Fruit fly (Drosophila melanogaster): ENCODE results near the gene mus201.
A peak's percentile ranks its signal among the peaks of the same experiment; 100 is the strongest.

Gene mus201

dm6 chr2L:8432130-8432529 lies 5.8 kb upstream of the mus201 start:
- no peak for TF ChIP-seq N (GFP tag; optimal IDR thresholded peaks at IDR 0.05)
- TF ChIP-seq Rel (GFP tag; optimal IDR thresholded peaks at IDR 0.05), result no peak
- no peak for TF ChIP-seq Rel (tag; optimal IDR thresholded peaks at IDR 0.05)
- no peak for TF ChIP-seq lola (GFP tag; optimal IDR thresholded peaks at IDR 0.05)
- TF ChIP-seq CG32264 (GFP tag; optimal IDR thresholded peaks at IDR 0.05), result no peak
- no peak for TF ChIP-seq ey (GFP tag; optimal IDR thresholded peaks at IDR 0.05)
- TF ChIP-seq rgr (GFP tag; optimal IDR thresholded peaks at IDR 0.05), result no peak
- TF ChIP-seq CrebA (GFP tag; optimal IDR thresholded peaks at IDR 0.05; ENCODE audit: borderline replicate concordance), result no peak
- TF ChIP-seq OdsH (GFP tag; optimal IDR thresholded peaks at IDR 0.05), result no peak
- no peak for TF ChIP-seq Mio (GFP tag; optimal IDR thresholded peaks at IDR 0.05)
- TF ChIP-seq dl (GFP tag; optimal IDR thresholded peaks at IDR 0.05; ENCODE audit: insufficient read depth in 1 of 2, partially characterized antibody in 2 of 2), result no peak

DNA sequence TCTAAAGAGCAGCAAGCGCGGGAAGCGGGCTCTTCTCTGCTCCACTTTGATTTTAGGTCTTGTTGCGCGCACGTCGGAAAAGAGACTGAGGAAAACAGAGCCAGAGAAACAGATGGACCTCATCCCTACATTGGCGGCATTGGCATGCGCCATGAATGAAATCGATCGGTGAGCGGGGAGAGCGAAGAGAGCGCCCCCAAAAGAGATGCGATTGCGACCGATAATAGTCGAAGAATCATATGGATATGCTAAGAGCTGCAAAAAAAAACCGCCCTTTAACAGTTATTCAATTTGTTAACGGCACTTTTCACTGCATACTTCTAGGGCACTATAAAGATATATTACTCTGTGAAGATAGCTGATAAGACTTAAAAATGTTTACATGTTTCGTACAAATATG lies 4.5 kb upstream of the mus201 start, which contains the start of gene grk:
TSS of gene grk (minus strand) at position 87 of the 400 bp plus-strand sequence.
- TF ChIP-seq woc (GFP tag; optimal IDR thresholded peaks at IDR 0.05) (no peak), Dif (GFP tag; optimal IDR thresholded peaks at IDR 0.05; ENCODE audit: partially characterized antibody) (peak; percentile 22)

DNA sequence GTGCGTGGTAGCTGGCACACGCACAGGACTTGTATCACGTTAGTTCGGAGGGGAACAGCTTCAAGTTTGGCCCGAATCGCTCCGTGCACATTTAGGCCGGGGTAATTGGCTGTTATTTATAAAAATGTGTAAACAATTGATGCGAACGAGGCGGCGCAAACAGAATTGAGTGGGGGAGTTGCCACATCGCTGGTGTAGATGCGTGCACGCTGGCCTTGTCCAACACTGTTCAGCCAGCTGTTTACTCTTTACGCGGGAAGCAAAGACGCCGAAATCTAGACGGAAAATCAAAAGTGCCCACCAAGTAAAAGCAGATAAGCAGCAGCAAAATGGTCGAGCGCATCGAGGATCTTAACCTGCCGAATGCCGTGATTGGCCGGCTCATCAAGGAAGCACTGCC lies 793 bp upstream of the mus201 start, which contains the start of the genes D12 and Chrac-14:
TSS of gene D12 (minus strand) at position 190 of the 400 bp plus-strand sequence.
TSS of gene Chrac-14 (plus strand) at position 230 of the 400 bp plus-strand sequence.
- TF ChIP-seq Sp1 (GFP tag; optimal IDR thresholded peaks at IDR 0.05) (no peak), Mio (GFP tag; optimal IDR thresholded peaks at IDR 0.05) (no peak), dmrt93B (GFP tag; optimal IDR thresholded peaks at IDR 0.05) (no peak), ey (GFP tag; optimal IDR thresholded peaks at IDR 0.05) (no peak), jim (GFP tag; optimal IDR thresholded peaks at IDR 0.05) (no peak), Myc (optimal IDR thresholded peaks at IDR 0.05) (peak; percentile 0), Hr83 (GFP tag; optimal IDR thresholded peaks at IDR 0.05; ENCODE audit: poor library complexity, severe bottlenecking) (peak; percentile 87), Rel (GFP tag; optimal IDR thresholded peaks at IDR 0.05) (no peak), Rel (tag; optimal IDR thresholded peaks at IDR 0.05) (no peak), woc (GFP tag; optimal IDR thresholded peaks at IDR 0.05) (no peak), pan (optimal IDR thresholded peaks at IDR 0.05) (no peak), HLH106 (tag; optimal IDR thresholded peaks at IDR 0.05) (no peak), psq (GFP tag; optimal IDR thresholded peaks at IDR 0.05) (peak; percentile 41), sv (GFP tag; optimal IDR thresholded peaks at IDR 0.05) (no peak), br (GFP tag; optimal IDR thresholded peaks at IDR 0.05) (no peak), fru (GFP tag; optimal IDR thresholded peaks at IDR 0.05) (no peak), Jra (GFP tag; optimal IDR thresholded peaks at IDR 0.05) (no peak), CrebA (GFP tag; optimal IDR thresholded peaks at IDR 0.05; ENCODE audit: borderline replicate concordance) (no peak), tai (GFP tag; optimal IDR thresholded peaks at IDR 0.05) (no peak), Dif (GFP tag; optimal IDR thresholded peaks at IDR 0.05; ENCODE audit: partially characterized antibody) (no peak), rgr (GFP tag; optimal IDR thresholded peaks at IDR 0.05) (no peak), foxo (GFP tag; optimal IDR thresholded peaks at IDR 0.05) (no peak), brk (GFP tag; optimal IDR thresholded peaks at IDR 0.05) (no peak), dsf (GFP tag; optimal IDR thresholded peaks at IDR 0.05; ENCODE audit: borderline replicate concordance) (no peak), Vsx2 (GFP tag; optimal IDR thresholded peaks at IDR 0.05; ENCODE audit: partially characterized antibody) (no peak), sage (GFP tag; optimal IDR thresholded peaks at IDR 0.05) (no peak), usp (GFP tag; optimal IDR thresholded peaks at IDR 0.05) (no peak), CG32264 (GFP tag; optimal IDR thresholded peaks at IDR 0.05) (no peak), OdsH (GFP tag; optimal IDR thresholded peaks at IDR 0.05) (peak; percentile 4), N (GFP tag; optimal IDR thresholded peaks at IDR 0.05) (no peak), GATAd (GFP tag; optimal IDR thresholded peaks at IDR 0.05) (no peak)

dm6 chr2L:8442147-8442546 lies 4.2 kb downstream of the mus201 start, which contains the start of gene CG31897:
Gene CG31897, plus strand, starts transcription at chr2L:8442447.
- TF ChIP-seq psq (GFP tag; optimal IDR thresholded peaks at IDR 0.05) (no peak), CG32264 (GFP tag; optimal IDR thresholded peaks at IDR 0.05) (no peak), dmrt93B (GFP tag; optimal IDR thresholded peaks at IDR 0.05) (no peak), sage (GFP tag; optimal IDR thresholded peaks at IDR 0.05) (no peak), Hnf4 (GFP tag; optimal IDR thresholded peaks at IDR 0.05) (no peak), Dif (GFP tag; optimal IDR thresholded peaks at IDR 0.05; ENCODE audit: partially characterized antibody) (no peak), OdsH (GFP tag; optimal IDR thresholded peaks at IDR 0.05) (no peak), tai (GFP tag; optimal IDR thresholded peaks at IDR 0.05) (no peak), ey (GFP tag; optimal IDR thresholded peaks at IDR 0.05) (no peak), dsf (GFP tag; optimal IDR thresholded peaks at IDR 0.05; ENCODE audit: borderline replicate concordance) (no peak), GATAd (GFP tag; optimal IDR thresholded peaks at IDR 0.05) (no peak), foxo (GFP tag; optimal IDR thresholded peaks at IDR 0.05) (no peak), pan (optimal IDR thresholded peaks at IDR 0.05) (no peak), br (GFP tag; optimal IDR thresholded peaks at IDR 0.05) (no peak), rgr (GFP tag; optimal IDR thresholded peaks at IDR 0.05) (no peak), usp (GFP tag; optimal IDR thresholded peaks at IDR 0.05) (no peak)
